Worm (Caenorhabditis elegans) whole organism, early embryonic: ENCODE measurements around the gene fbxb-38.

Experiments used
- B0310.2 ChIP-seq: sonication (generic microtip); optimal IDR thresholded peaks from 2 replicates; lab custom pipeline; 2016; ENCODE audit warnings: mild to moderate bottlenecking, missing genetic modification characterization, missing compliant biosample characterization
- aly-1 ChIP-seq: sonication (generic microtip); optimal IDR thresholded peaks from 2 replicates; lab custom pipeline; 2016; ENCODE audit warnings: missing genetic modification characterization, missing compliant biosample characterization
- ama-1 ChIP-seq: fragments of 150-350 bp; optimal IDR thresholded peaks from 2 replicates; lab custom pipeline; 2014
- ceh-13 ChIP-seq: fragments of 200-800 bp; sonication (Bioruptor generic); optimal IDR thresholded peaks from 2 replicates; lab custom pipeline; 2018; ENCODE audit warnings: mild to moderate bottlenecking, missing genetic modification characterization, missing compliant biosample characterization
- ceh-36 ChIP-seq: sonication (generic microtip); optimal IDR thresholded peaks from 2 replicates; lab custom pipeline; 2016; ENCODE audit warnings: missing genetic modification characterization, inconsistent platforms, missing compliant biosample characterization
- ets-7 ChIP-seq: sonication (generic microtip); optimal IDR thresholded peaks from 2 replicates; lab custom pipeline; 2016; ENCODE audit warnings: missing genotype, missing genetic modification characterization, missing compliant biosample characterization
- flt-1 ChIP-seq: fragments of 200-800 bp; sonication (Bioruptor generic); IDR thresholded peaks from 2 replicates; pipeline ENCODE4 v1.3.6; 2022; ENCODE audit warnings: missing genetic modification characterization, missing compliant biosample characterization
- hmg-4 ChIP-seq: fragments of 200-800 bp; sonication (Bioruptor generic); optimal IDR thresholded peaks from 2 replicates; lab custom pipeline; 2018; ENCODE audit warnings: mild to moderate bottlenecking, missing genetic modification characterization, missing compliant biosample characterization
- hnd-1 ChIP-seq: sonication (generic microtip); optimal IDR thresholded peaks from 2 replicates; lab custom pipeline; 2016; ENCODE audit warnings: missing genetic modification characterization, missing compliant biosample characterization
- pes-1 ChIP-seq: fragments of 200-800 bp; sonication (Bioruptor generic); IDR thresholded peaks from 2 replicates; pipeline ENCODE4 v1.3.6; 2022; ENCODE audit warnings: missing genetic modification reagents, missing genetic modification characterization, missing compliant biosample characterization
- scrt-1 ChIP-seq: fragments of 200-800 bp; sonication (Bioruptor generic); IDR thresholded peaks from 2 replicates; pipeline ENCODE4 v1.3.6; 2022; ENCODE audit warnings: missing genetic modification characterization, missing compliant biosample characterization
- tbx-37 ChIP-seq: fragments of 200-800 bp; sonication (Bioruptor generic); conservative IDR thresholded peaks from 2 replicates; pipeline ENCODE4 v1.3.6; 2022; ENCODE audit warnings: missing genetic modification reagents, missing genetic modification characterization, missing compliant biosample characterization
- tra-4 ChIP-seq: sonication (generic microtip); optimal IDR thresholded peaks from 2 replicates; lab custom pipeline; 2017; ENCODE audit warnings: missing genetic modification characterization, missing compliant biosample characterization

ce11 chrII:2168374-2168773, at the start of gene fbxb-38:
- no peak for TF ChIP-seq tra-4 (tag; lab: Kevin White, UChicago)
- TF ChIP-seq pes-1 (GFP tag; lab: Robert Waterston, UW) = no peak
- TF ChIP-seq ama-1 = no peak
- TF ChIP-seq B0310.2 (tag; lab: Kevin White, UChicago) = no peak
- TF ChIP-seq flt-1 = no peak
- TF ChIP-seq hmg-4 (GFP tag; lab: Kevin White, UChicago) = no peak
- no peak for TF ChIP-seq aly-1
- no peak for TF ChIP-seq ets-7
- TF ChIP-seq tbx-37 (GFP tag; lab: Robert Waterston, UW) = no peak
- TF ChIP-seq ceh-13 (GFP tag; lab: Kevin White, UChicago) = no peak
- no peak for TF ChIP-seq hnd-1
- no peak for TF ChIP-seq ceh-36 (tag; lab: Kevin White, UChicago)
- no peak for TF ChIP-seq scrt-1 (GFP tag; lab: Robert Waterston, UW)
